Fruit fly (Drosophila melanogaster): ENCODE data around the gene CG34030.

DNA sequence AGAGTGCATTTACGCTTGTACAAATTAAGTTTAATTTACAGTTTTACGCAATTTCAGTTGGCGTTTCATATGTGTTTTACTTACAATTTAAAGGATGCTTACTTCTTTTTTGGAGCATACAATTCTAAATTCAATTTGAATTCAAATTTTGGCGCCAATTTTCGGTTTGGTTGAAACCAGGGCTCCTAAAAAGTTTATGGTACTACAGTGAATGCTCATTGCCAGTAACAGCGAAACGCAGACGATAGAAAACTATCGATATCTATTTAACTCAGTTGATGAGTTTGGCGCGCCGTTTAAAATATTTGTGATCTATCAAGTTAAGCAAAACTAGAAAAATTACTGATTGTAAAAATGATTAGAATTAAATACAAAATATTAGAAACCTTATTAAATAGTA, 19.0 kb upstream of the CG34030 start:
- TF ChIP-seq salr (GFP tag; optimal IDR thresholded peaks at IDR 0.05) (no peak), CG8632 (GFP tag; optimal IDR thresholded peaks at IDR 0.05) (no peak), CG6276 (GFP tag; optimal IDR thresholded peaks at IDR 0.05) (no peak), net (GFP tag; optimal IDR thresholded peaks at IDR 0.05) (no peak), CG6808 (GFP tag; optimal IDR thresholded peaks at IDR 0.05) (no peak), dac (GFP tag; optimal IDR thresholded peaks at IDR 0.05) (no peak), CG34406 (GFP tag; optimal IDR thresholded peaks at IDR 0.05) (no peak), CG32006 (GFP tag; optimal IDR thresholded peaks at IDR 0.05) (no peak), OdsH (GFP tag; optimal IDR thresholded peaks at IDR 0.05) (no peak)

Measured in whole organism, prepupa.